Fruit fly (Drosophila melanogaster) S2 (cell line): ENCODE results near the gene CG44385.

Experiments
- CG8478 ChIP-seq: fragments of >200 bp; optimal IDR thresholded peaks from 2 replicates; lab custom pipeline; 2018
- CTCF ChIP-seq, 2 experiments: fragments of >200 bp; optimal IDR thresholded peaks; 2 replicates each; lab custom pipeline; 2018

dm6 chrX:11124126-11124748 lies 8.0 kb downstream of the CG44385 start, which contains the start of gene CG11122:
- TF ChIP-seq CTCF (optimal IDR thresholded peaks at IDR 0.05; lab: Kevin White, UChicago), result no peak
- TF ChIP-seq CG8478 (lab: Kevin White, UChicago), result no peak
